Worm (Caenorhabditis elegans) whole organism, L3 larva: ENCODE results near the gene str-252.

Source experiments
- ama-1 ChIP-seq: fragments of 150-350 bp; optimal IDR thresholded peaks from 2 replicates; lab custom pipeline; 2018
- fkh-10 ChIP-seq: sonication (generic microtip); optimal IDR thresholded peaks from 2 replicates; lab custom pipeline; 2017; ENCODE audit warnings: missing biosample characterization, missing genetic modification reagents, missing genetic modification characterization
- lin-15B ChIP-seq: fragments of 150-350 bp; optimal IDR thresholded peaks from 2 replicates; lab custom pipeline; 2014; ENCODE audit warnings: missing biosample characterization, missing genetic modification characterization
- nhr-11 ChIP-seq: fragments of 150-350 bp; optimal IDR thresholded peaks from 2 replicates; lab custom pipeline; 2014; ENCODE audit warnings: missing biosample characterization, missing genetic modification characterization

ce11 chrV:13931225-13931624 is 14.9 kb downstream of the str-252 start, which contains the start of gene C06B3.16:
- TF ChIP-seq fkh-10 (GFP tag; lab: Kevin White, UChicago) (no peak), nhr-11 (tag; lab: Kevin White, UChicago) (no peak), ama-1 (lab: Kevin White, UChicago) (no peak), lin-15B (tag; lab: Kevin White, UChicago) (no peak)
